Fruit fly (Drosophila melanogaster) ovary, adult (tissue): ENCODE data around the gene Ugt37D1.
A peak's percentile ranks its signal among the peaks of the same experiment; 100 is the strongest.

Experiments used
- CG17801 ChIP-seq: fragments of 200-800 bp; optimal IDR thresholded peaks from 2 replicates; lab custom pipeline; 2019; ENCODE audit warnings: missing biosample characterization, mild to moderate bottlenecking, missing genetic modification characterization, moderate library complexity; ENCODE audit not compliant: partially characterized antibody

Gene Ugt37D1

dm6 chr2L:16799496-16799895 is 671 bp downstream of the Ugt37D1 start:
- TF ChIP-seq CG17801 (GFP tag; lab: Kevin White, UChicago) = no peak

dm6 chr2L:16801578-16802152 is 2.8 kb downstream of the Ugt37D1 start:
- TF ChIP-seq CG17801 (GFP tag; lab: Kevin White, UChicago) = no peak

- TF ChIP-seq CG17801 (GFP tag; lab: Kevin White, UChicago) = no peak
Measured at dm6 chr2L:16803638-16804037, 4.8 kb downstream of the Ugt37D1 start.

- no peak for TF ChIP-seq CG17801 (GFP tag; lab: Kevin White, UChicago)
Measured at dm6 chr2L:16804376-16804934, 5.6 kb downstream of the Ugt37D1 start, which contains the start of gene CG13272. Gene CG13272, plus strand, starts transcription at chr2L:16804884.

- no peak for TF ChIP-seq CG17801 (GFP tag; lab: Kevin White, UChicago)
Measured at dm6 chr2L:16808752-16809151, 9.9 kb downstream of the Ugt37D1 start.

- TF ChIP-seq CG17801 (GFP tag; lab: Kevin White, UChicago) = peak; percentile 32
Measured at dm6 chr2L:16815989-16816749, 17.3 kb downstream of the Ugt37D1 start, which contains the start of gene mdy. Gene mdy, plus strand, starts transcription at chr2L:16816660.

- no peak for TF ChIP-seq CG17801 (GFP tag; lab: Kevin White, UChicago)
Measured at dm6 chr2L:16816750-16817087, 17.9 kb downstream of the Ugt37D1 start.

dm6 chr2L:16817421-16818101 is 18.7 kb downstream of the Ugt37D1 start:
- no peak for TF ChIP-seq CG17801 (GFP tag; lab: Kevin White, UChicago)

- no peak for TF ChIP-seq CG17801 (GFP tag; lab: Kevin White, UChicago)
Measured at dm6 chr2L:16818335-16818973, 19.6 kb downstream of the Ugt37D1 start.

dm6 chr2L:16819714-16820113 is 20.9 kb downstream of the Ugt37D1 start:
- peak; percentile 81 for TF ChIP-seq CG17801 (GFP tag; lab: Kevin White, UChicago)

dm6 chr2L:16820993-16821392 is 22.2 kb downstream of the Ugt37D1 start, which contains the start of gene CG13280:
Gene CG13280, minus strand, starts transcription at chr2L:16821093.
- TF ChIP-seq CG17801 (GFP tag; lab: Kevin White, UChicago) = no peak

dm6 chr2L:16824905-16825333 is 26.1 kb downstream of the Ugt37D1 start, which contains the start of gene Cse1:
Gene Cse1, minus strand, starts transcription at chr2L:16825207.
- TF ChIP-seq CG17801 (GFP tag; lab: Kevin White, UChicago) = no peak

dm6 chr2L:16826872-16827506 is 28.2 kb downstream of the Ugt37D1 start, which contains the start of gene AspRS-m:
Gene AspRS-m, plus strand, starts transcription at chr2L:16827078.
- TF ChIP-seq CG17801 (GFP tag; lab: Kevin White, UChicago) = peak; percentile 48

dm6 chr2L:16834402-16834801 is 35.6 kb downstream of the Ugt37D1 start, which contains the start of gene CG13282:
Gene CG13282, minus strand, starts transcription at chr2L:16834502.
- TF ChIP-seq CG17801 (GFP tag; lab: Kevin White, UChicago) = no peak
